Fruit fly (Drosophila melanogaster) whole organism, embryonic: ENCODE measurements around the gene CG43121.
A peak's percentile ranks its signal among the peaks of the same experiment; 100 is the strongest.

Source experiments
- Antp ChIP-seq: fragments of 200-800 bp; sonication (Bioruptor generic); optimal IDR thresholded peaks from 3 replicates; lab custom pipeline; 2016; ENCODE audit warnings: missing biosample characterization, missing genetic modification characterization
- Awh ChIP-seq: fragments of 200-800 bp; sonication (Bioruptor generic); IDR thresholded peaks from 2 replicates; pipeline ENCODE4, ENCODE4 v1.3.6; 2022; ENCODE audit warnings: missing biosample characterization, missing genetic modification characterization
- Bdp1 ChIP-seq: fragments of 200-800 bp; sonication (Bioruptor generic); optimal IDR thresholded peaks from 3 replicates; lab custom pipeline; 2016; ENCODE audit warnings: missing biosample characterization, missing genetic modification characterization
- BtbVII ChIP-seq: fragments of 200-800 bp; sonication (Bioruptor generic); optimal IDR thresholded peaks from 3 replicates; lab custom pipeline; 2017; ENCODE audit warnings: missing biosample characterization, mild to moderate bottlenecking, missing genetic modification characterization
- CG10654 ChIP-seq: fragments of 200-800 bp; sonication (Bioruptor generic); optimal IDR thresholded peaks from 2 replicates; lab custom pipeline; 2016; ENCODE audit warnings: missing biosample characterization, missing genetic modification characterization
- CG10979 ChIP-seq: fragments of 200-800 bp; sonication (Bioruptor generic); optimal IDR thresholded peaks from 2 replicates; lab custom pipeline; 2018; ENCODE audit warnings: missing biosample characterization, mild to moderate bottlenecking, missing genetic modification characterization, moderate library complexity
- CG12155 ChIP-seq: fragments of 200-800 bp; sonication (Bioruptor generic); optimal IDR thresholded peaks from 3 replicates; lab custom pipeline; 2016; ENCODE audit warnings: missing biosample characterization, missing genetic modification characterization
- CG13287 ChIP-seq: fragments of 200-800 bp; sonication (Bioruptor generic); IDR thresholded peaks from 2 replicates; pipeline ENCODE4 v1.3.6; 2022; ENCODE audit warnings: missing biosample characterization, missing genetic modification characterization; ENCODE audit not compliant: partially characterized antibody
- CG13424 ChIP-seq: fragments of 200-800 bp; sonication (Bioruptor generic); optimal IDR thresholded peaks from 2 replicates; lab custom pipeline; 2019; ENCODE audit warnings: missing biosample characterization, mild to moderate bottlenecking, missing genetic modification characterization, moderate library complexity
- CG14667 ChIP-seq: fragments of 200-800 bp; sonication (Bioruptor generic); IDR thresholded peaks from 2 replicates; pipeline ENCODE4 v1.3.6; 2022; ENCODE audit warnings: missing biosample characterization, missing genetic modification characterization
- CG14710 ChIP-seq: fragments of 200-800 bp; sonication (Bioruptor generic); optimal IDR thresholded peaks from 3 replicates; lab custom pipeline; 2019; ENCODE audit warnings: missing biosample characterization, mild to moderate bottlenecking, missing genetic modification characterization, moderate library complexity
- CG15073 ChIP-seq: fragments of 200-800 bp; sonication (Bioruptor generic); optimal IDR thresholded peaks from 2 replicates; lab custom pipeline; 2016; ENCODE audit warnings: missing biosample characterization, missing genetic modification characterization
- CG15514 ChIP-seq: fragments of 200-800 bp; sonication (Bioruptor generic); optimal IDR thresholded peaks from 3 replicates; lab custom pipeline; 2017; ENCODE audit warnings: missing biosample characterization, missing genetic modification characterization, mild to moderate bottlenecking, moderate library complexity, missing genetic modification reagents
- CG15601 ChIP-seq: fragments of 200-800 bp; sonication (Bioruptor generic); optimal IDR thresholded peaks from 3 replicates; lab custom pipeline; 2019; ENCODE audit warnings: missing biosample characterization, mild to moderate bottlenecking, missing genetic modification characterization, moderate library complexity
- CG2202 ChIP-seq: fragments of 200-800 bp; sonication (Bioruptor generic); optimal IDR thresholded peaks from 2 replicates; lab custom pipeline; 2018; ENCODE audit warnings: missing biosample characterization, mild to moderate bottlenecking, missing genetic modification characterization
- CG6765 ChIP-seq: fragments of 200-800 bp; sonication (Bioruptor generic); optimal IDR thresholded peaks from 3 replicates; lab custom pipeline; 2017; ENCODE audit warnings: missing biosample characterization, mild to moderate bottlenecking, missing genetic modification characterization
- CG7963 ChIP-seq: fragments of 200-800 bp; sonication (Bioruptor generic); IDR thresholded peaks from 3 replicates; pipeline ENCODE4 v1.3.6; 2022; ENCODE audit warnings: missing biosample characterization, missing genetic modification characterization; ENCODE audit not compliant: partially characterized antibody
- CG8089 ChIP-seq: fragments of 200-800 bp; sonication (Bioruptor generic); optimal IDR thresholded peaks from 3 replicates; lab custom pipeline; 2016; ENCODE audit warnings: missing biosample characterization, missing genetic modification characterization
- CG8924 ChIP-seq: fragments of 200-800 bp; optimal IDR thresholded peaks from 3 replicates; lab custom pipeline; 2019; ENCODE audit warnings: missing biosample characterization, mild to moderate bottlenecking, missing genetic modification characterization, moderate library complexity
- CG9727 ChIP-seq: fragments of 200-800 bp; sonication (Bioruptor generic); optimal IDR thresholded peaks from 3 replicates; lab custom pipeline; 2017; ENCODE audit warnings: missing biosample characterization, mild to moderate bottlenecking, missing genetic modification characterization
- CTCF ChIP-seq: fragments of 200-800 bp; sonication (Bioruptor generic); optimal IDR thresholded peaks from 2 replicates; lab custom pipeline; 2017; ENCODE audit warnings: missing biosample characterization, mild to moderate bottlenecking, missing genetic modification characterization, moderate library complexity
- Dek ChIP-seq: fragments of 200-800 bp; sonication (Bioruptor generic); optimal IDR thresholded peaks from 3 replicates; lab custom pipeline; 2019; ENCODE audit warnings: missing biosample characterization, mild to moderate bottlenecking, missing genetic modification characterization, moderate library complexity
- Elba2 ChIP-seq: fragments of 200-800 bp; sonication (Bioruptor generic); optimal IDR thresholded peaks from 3 replicates; lab custom pipeline; 2016; ENCODE audit warnings: missing biosample characterization, missing genetic modification characterization
- Ets65A ChIP-seq: fragments of 200-800 bp; sonication (Bioruptor generic); peaks from one replicate; lab custom pipeline; 2016; ENCODE audit warnings: missing biosample characterization, missing genetic modification characterization
- Ets97D ChIP-seq: fragments of 200-800 bp; sonication (Bioruptor generic); optimal IDR thresholded peaks from 3 replicates; lab custom pipeline; 2016; ENCODE audit warnings: missing biosample characterization, missing genetic modification characterization
- Fer3 ChIP-seq: fragments of 200-800 bp; sonication (Bioruptor generic); optimal IDR thresholded peaks from 2 replicates; lab custom pipeline; 2018; ENCODE audit warnings: missing biosample characterization, mild to moderate bottlenecking, missing genetic modification characterization, moderate library complexity
- Jarid2 ChIP-seq: fragments of 200-800 bp; sonication (Bioruptor generic); optimal IDR thresholded peaks from 3 replicates; lab custom pipeline; 2017; ENCODE audit warnings: mild to moderate bottlenecking, missing biosample characterization, missing genetic modification reagents, missing genetic modification characterization
- Max ChIP-seq: fragments of 200-800 bp; sonication (Bioruptor generic); optimal IDR thresholded peaks from 2 replicates; lab custom pipeline; 2016; ENCODE audit warnings: missing biosample characterization, mild to moderate bottlenecking, missing genetic modification characterization
- Meics ChIP-seq: fragments of 200-800 bp; sonication (Bioruptor generic); optimal IDR thresholded peaks from 2 replicates; lab custom pipeline; 2017; ENCODE audit warnings: missing biosample characterization, mild to moderate bottlenecking, missing genetic modification characterization
- Mes4 ChIP-seq: fragments of 200-800 bp; sonication (Bioruptor generic); optimal IDR thresholded peaks from 2 replicates; lab custom pipeline; 2016; ENCODE audit warnings: missing biosample characterization, missing genetic modification characterization
- Oaz ChIP-seq: fragments of 200-800 bp; sonication (Bioruptor generic); IDR thresholded peaks from 2 replicates; pipeline ENCODE4 v1.3.6; 2022; ENCODE audit warnings: missing biosample characterization, missing genetic modification characterization
- Rfx ChIP-seq: fragments of 200-800 bp; sonication (Bioruptor generic); IDR thresholded peaks from 2 replicates; pipeline ENCODE4 v1.3.6; 2022; ENCODE audit warnings: missing biosample characterization, missing genetic modification characterization
- al ChIP-seq: fragments of 200-800 bp; sonication (Bioruptor generic); IDR thresholded peaks from 2 replicates; pipeline ENCODE4 v1.3.6; 2022; ENCODE audit warnings: missing biosample characterization, missing genetic modification characterization
- ci ChIP-seq: fragments of 200-800 bp; sonication (Bioruptor generic); IDR thresholded peaks from 3 replicates; pipeline ENCODE4 v1.3.6; 2022; ENCODE audit warnings: missing biosample characterization, missing genetic modification characterization
- corto ChIP-seq: fragments of 200-800 bp; sonication (Bioruptor generic); optimal IDR thresholded peaks from 2 replicates; lab custom pipeline; 2016; ENCODE audit warnings: missing biosample characterization, mild to moderate bottlenecking, missing genetic modification characterization, moderate library complexity
- fd3F ChIP-seq: fragments of 200-800 bp; sonication (Bioruptor generic); optimal IDR thresholded peaks from 2 replicates; lab custom pipeline; 2018; ENCODE audit warnings: missing biosample characterization, mild to moderate bottlenecking, missing genetic modification characterization, moderate library complexity
- fd96Cb ChIP-seq: fragments of 200-800 bp; sonication (Bioruptor generic); optimal IDR thresholded peaks from 2 replicates; lab custom pipeline; 2018; ENCODE audit warnings: missing biosample characterization, mild to moderate bottlenecking, missing genetic modification characterization, moderate library complexity
- h ChIP-seq: fragments of >200 bp; optimal IDR thresholded peaks from 2 replicates; lab custom pipeline; 2017
- ham ChIP-seq: fragments of 200-800 bp; sonication (Bioruptor generic); IDR thresholded peaks from 2 replicates; pipeline ENCODE4 v1.3.6; 2022; ENCODE audit warnings: missing biosample characterization, missing genetic modification characterization
- her ChIP-seq: fragments of 200-800 bp; sonication (Bioruptor generic); optimal IDR thresholded peaks from 2 replicates; lab custom pipeline; 2016; ENCODE audit warnings: missing biosample characterization, missing genetic modification characterization
- jigr1 ChIP-seq: fragments of 200-800 bp; sonication (Bioruptor generic); IDR thresholded peaks from 3 replicates; pipeline ENCODE4 v1.3.6; 2022; ENCODE audit warnings: missing biosample characterization, missing genetic modification characterization
- kah ChIP-seq: fragments of 200-800 bp; sonication (Bioruptor generic); optimal IDR thresholded peaks from 2 replicates; lab custom pipeline; 2018; ENCODE audit warnings: missing biosample characterization, mild to moderate bottlenecking, missing genetic modification characterization
- lola ChIP-seq, 3 experiments: fragments of >200 bp in 2 of 3; fragments of 200-800 bp in 1 of 3; sonication (Bioruptor generic) in 1 of 3; optimal IDR thresholded peaks; 2 replicates each; lab custom pipeline; 2017 to 2019; ENCODE audit warnings: missing biosample characterization in 3 of 3, missing genetic modification characterization in 3 of 3, mild to moderate bottlenecking in 1 of 3, moderate library complexity in 1 of 3
- mam ChIP-seq: fragments of 200-800 bp; sonication (Bioruptor generic); optimal IDR thresholded peaks from 3 replicates; lab custom pipeline; 2016; ENCODE audit warnings: missing biosample characterization, missing genetic modification characterization
- nau ChIP-seq: fragments of 200-800 bp; sonication (Bioruptor generic); optimal IDR thresholded peaks from 3 replicates; lab custom pipeline; 2017; ENCODE audit warnings: missing biosample characterization, mild to moderate bottlenecking, missing genetic modification characterization, missing genetic modification reagents
- onecut ChIP-seq: fragments of 200-800 bp; sonication (Bioruptor generic); IDR thresholded peaks from 2 replicates; pipeline ENCODE4 v1.3.6; 2022; ENCODE audit warnings: missing biosample characterization, missing genetic modification characterization
- phol ChIP-seq: fragments of 200-800 bp; sonication (Bioruptor generic); optimal IDR thresholded peaks from 3 replicates; lab custom pipeline; 2018; ENCODE audit warnings: missing biosample characterization, mild to moderate bottlenecking, missing genetic modification characterization, moderate library complexity
- prd ChIP-seq, 3 experiments: fragments of >200 bp in 2 of 3; fragments of 200-800 bp in 1 of 3; sonication (Bioruptor generic) in 1 of 3; optimal IDR thresholded peaks in 2 of 3; IDR thresholded peaks in 1 of 3; 2 replicates in 2 of 3; 3 replicates in 1 of 3; pipeline versions ENCODE4 v1.3.6 to Lab custom; 2017 to 2022; ENCODE audit warnings: missing biosample characterization in 1 of 3, missing genetic modification characterization in 1 of 3
- row ChIP-seq: fragments of 200-800 bp; sonication (Bioruptor generic); IDR thresholded peaks from 3 replicates; pipeline ENCODE4 v1.3.6; 2022; ENCODE audit warnings: missing biosample characterization, missing genetic modification characterization
- sob ChIP-seq: fragments of 200-800 bp; sonication (Bioruptor generic); IDR thresholded peaks from 2 replicates; pipeline ENCODE4 v1.3.6; 2022; ENCODE audit warnings: missing biosample characterization, missing genetic modification characterization
- stc ChIP-seq: fragments of 200-800 bp; sonication (Bioruptor generic); IDR thresholded peaks from 2 replicates; pipeline ENCODE4 v1.3.6; 2022; ENCODE audit warnings: missing biosample characterization, missing genetic modification characterization

Gene CG43121

DNA sequence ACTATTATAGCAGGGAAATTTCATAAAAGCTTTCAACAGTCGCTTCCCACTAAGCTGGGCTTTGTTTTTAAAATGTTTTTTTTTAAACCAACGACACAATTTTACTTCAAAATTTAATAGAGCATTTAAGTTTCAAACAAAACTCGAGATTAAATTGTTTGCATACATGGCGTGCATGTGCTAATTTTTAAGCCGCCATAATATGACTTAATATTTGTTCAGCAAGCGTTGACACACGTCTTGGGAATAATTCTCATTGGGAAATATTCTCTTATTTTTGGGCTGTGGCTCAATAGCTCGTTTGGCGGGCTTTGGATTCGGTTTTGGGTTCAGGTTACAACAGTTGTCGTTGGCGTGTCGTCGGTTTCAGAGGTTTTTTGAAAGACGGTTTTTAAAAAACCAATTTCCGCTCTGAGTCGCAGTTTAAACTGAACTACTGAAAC is 49.8 kb downstream of the CG43121 start, which contains the start of gene CG9628 (continued):
- TF ChIP-seq Jarid2 (GFP tag; lab: Kevin White, UChicago) (peak; percentile 32), CG7963 (GFP tag; lab: Robert Waterston, UW) (no peak), lola (GFP tag; optimal IDR thresholded peaks at IDR 0.05; lab: Kevin White, UChicago) (no peak), CG9727 (GFP tag; lab: Kevin White, UChicago) (peak; percentile 1), CG12155 (GFP tag; lab: Kevin White, UChicago) (no peak), CG8089 (GFP tag; lab: Kevin White, UChicago) (no peak), Ets65A (GFP tag; lab: Kevin White, UChicago) (no peak), Max (GFP tag; lab: Kevin White, UChicago) (peak; percentile 37), CG2202 (no peak), CG8924 (tag; lab: Kevin White, UChicago) (no peak), Awh (GFP tag; lab: Robert Waterston, UW) (no peak), onecut (no peak), row (GFP tag; lab: Robert Waterston, UW) (no peak), phol (tag; lab: Kevin White, UChicago) (peak; percentile 21), fd3F (GFP tag; lab: Kevin White, UChicago) (no peak), CG15073 (peak; percentile 95), CG6765 (no peak), CG13424 (no peak), stc (GFP tag; lab: Robert Waterston, UW) (peak; percentile 14; the same call in 1 of the 2 replicates), Antp (GFP tag; lab: Kevin White, UChicago) (no peak), jigr1 (GFP tag; lab: Robert Waterston, UW) (no peak), CTCF (peak; percentile 58), CG14710 (tag; lab: Kevin White, UChicago) (peak; percentile 27), kah (GFP tag; lab: Kevin White, UChicago) (no peak), Ets97D (no peak), prd (optimal IDR thresholded peaks at IDR 0.05; lab: Kevin White, UChicago) (no peak), prd (GFP tag; IDR thresholded peaks at IDR 0.05; lab: Robert Waterston, UW) (peak; percentile 28; the same call in 1 of the 3 replicates), ci (peak; percentile 43; the same call in 1 of the 3 replicates), nau (GFP tag; lab: Kevin White, UChicago) (peak; percentile 46), Fer3 (tag; lab: Kevin White, UChicago) (peak; percentile 12), Rfx (GFP tag; lab: Robert Waterston, UW) (peak; percentile 24; the same call in 1 of the 2 replicates), CG13287 (GFP tag; lab: Robert Waterston, UW) (peak; percentile 46; the same call in 1 of the 2 replicates), mam (GFP tag; lab: Kevin White, UChicago) (no peak), Elba2 (GFP tag; lab: Kevin White, UChicago) (no peak), Bdp1 (GFP tag; lab: Kevin White, UChicago) (no peak), CG15514 (GFP tag; lab: Kevin White, UChicago) (peak; percentile 43), her (GFP tag; lab: Kevin White, UChicago) (no peak), Meics (peak; percentile 53), CG10979 (tag; lab: Kevin White, UChicago) (peak; percentile 37), al (GFP tag; lab: Robert Waterston, UW) (peak; percentile 39; the same call in 1 of the 2 replicates), CG15601 (tag; lab: Kevin White, UChicago) (no peak), sob (GFP tag; lab: Robert Waterston, UW) (peak; percentile 24; the same call in 1 of the 2 replicates), Oaz (no peak), fd96Cb (tag; lab: Kevin White, UChicago) (peak; percentile 15), corto (GFP tag; lab: Kevin White, UChicago) (no peak), CG10654 (peak; percentile 7), Mes4 (GFP tag; lab: Kevin White, UChicago) (no peak), CG14667 (GFP tag; lab: Robert Waterston, UW) (no peak), h (lab: Kevin White, UChicago) (no peak), Dek (tag; lab: Kevin White, UChicago) (no peak), ham (GFP tag; lab: Robert Waterston, UW) (no peak), BtbVII (peak; percentile 55)
